Worm (Caenorhabditis elegans): ENCODE results near the gene R09H10.3.

DNA sequence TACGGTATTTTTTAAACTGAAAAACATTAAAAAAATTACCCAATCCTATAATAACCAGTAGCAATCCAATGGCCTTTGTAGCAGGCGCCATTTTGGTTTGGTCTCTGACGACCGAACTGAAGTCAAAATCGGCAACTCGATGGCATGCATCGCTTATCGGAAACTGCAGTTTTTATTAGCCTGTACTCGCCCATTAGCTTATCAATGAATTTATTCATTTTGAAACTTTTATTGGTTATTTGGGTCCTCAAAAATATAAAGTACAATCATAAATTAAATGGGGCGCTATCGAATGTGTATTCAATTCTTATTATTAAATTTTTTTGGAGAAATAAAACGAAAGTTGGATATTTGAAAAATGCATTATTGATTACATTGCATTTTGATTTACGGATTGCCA lies 21.9 kb downstream of the R09H10.3 start, which contains the start of gene R09H10.5:
- TF ChIP-seq ztf-23 (GFP tag; IDR thresholded peaks at IDR 0.05) (no peak), med-1 (GFP tag; optimal IDR thresholded peaks at IDR 0.05; ENCODE audit: insufficient read depth) (no peak)

Data from whole organism, midembryonic.